Fruit fly (Drosophila melanogaster): Measurements from ENCODE around the gene Npc2c.

Npc2c gene

DNA sequence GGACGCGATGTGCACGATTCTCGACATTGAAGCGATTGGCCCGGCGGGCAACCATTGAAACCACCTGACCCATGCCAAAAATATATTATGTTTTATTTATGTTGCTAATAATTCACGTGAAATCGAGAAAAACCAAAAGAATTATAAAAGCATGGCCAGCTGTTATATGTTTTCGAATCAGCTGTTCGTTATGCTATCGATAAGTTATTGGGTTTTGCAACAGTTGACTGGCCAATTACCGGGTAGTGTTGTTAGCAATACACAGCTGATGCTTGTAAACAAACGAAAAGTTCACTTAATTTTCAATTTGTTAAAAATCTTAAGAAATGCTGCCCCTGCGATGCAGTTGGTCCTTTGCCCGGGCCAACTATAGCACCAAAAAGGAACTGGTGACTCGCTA, 14.7 kb upstream of the Npc2c start, which contains the start of the genes CG11722 and mtTFB2:
Gene CG11722 (minus strand): TSS at position 200 of the 400 bp plus-strand sequence.
Gene mtTFB2 (plus strand): TSS at position 232 of the 400 bp plus-strand sequence.
- TF ChIP-seq CG10267 (tag; optimal IDR thresholded peaks at IDR 0.05) (peak; percentile 91), da (GFP tag; optimal IDR thresholded peaks at IDR 0.05) (no peak), aop (GFP tag; IDR thresholded peaks at IDR 0.05) (no peak), CG1603 (tag; optimal IDR thresholded peaks at IDR 0.05) (peak; percentile 21), onecut (GFP tag; IDR thresholded peaks at IDR 0.05) (peak; percentile 72; the same call in 1 of the 2 replicates), Dll (GFP tag; IDR thresholded peaks at IDR 0.05; ENCODE audit: partially characterized antibody) (peak; percentile 72), zen (tag; optimal IDR thresholded peaks at IDR 0.05) (peak; percentile 8), kni (GFP tag; optimal IDR thresholded peaks at IDR 0.05) (no peak), CG7963 (GFP tag; IDR thresholded peaks at IDR 0.05; ENCODE audit: partially characterized antibody) (no peak), chm (GFP tag; IDR thresholded peaks at IDR 0.05) (peak; percentile 18; the same call in 1 of the 2 replicates), CG34224 (GFP tag; IDR thresholded peaks at IDR 0.05; ENCODE audit: partially characterized antibody) (peak; percentile 72), Dbx (GFP tag; IDR thresholded peaks at IDR 0.05) (no peak), dpn (GFP tag; optimal IDR thresholded peaks at IDR 0.05) (no peak), CG9876 (GFP tag; optimal IDR thresholded peaks at IDR 0.05) (no peak), CG18011 (GFP tag; optimal IDR thresholded peaks at IDR 0.05) (peak; percentile 92), sens (GFP tag) (peak; percentile 36), MTF-1 (GFP tag; optimal IDR thresholded peaks at IDR 0.05; ENCODE audit: borderline replicate concordance) (no peak), CG7556 (GFP tag; optimal IDR thresholded peaks at IDR 0.05) (no peak), crp (GFP tag; optimal IDR thresholded peaks at IDR 0.05) (peak; percentile 50 to 95), CG2712 (tag; optimal IDR thresholded peaks at IDR 0.05) (peak; percentile 3), Awh (GFP tag; IDR thresholded peaks at IDR 0.05) (no peak), CG2875 (GFP tag; optimal IDR thresholded peaks at IDR 0.05) (no peak), CG34422 (GFP tag; IDR thresholded peaks at IDR 0.05) (peak; percentile 65; the same call in 1 of the 3 replicates), Fer1 (GFP tag; optimal IDR thresholded peaks at IDR 0.05) (peak; percentile 36), Sry-δ (GFP tag; optimal IDR thresholded peaks at IDR 0.05) (peak; percentile 29), BEAF-32 (GFP tag; optimal IDR thresholded peaks at IDR 0.05) (peak; percentile 33), scrt (GFP tag; optimal IDR thresholded peaks at IDR 0.05) (peak; percentile 90), Elba2 (GFP tag; optimal IDR thresholded peaks at IDR 0.05) (no peak), CG13287 (GFP tag; IDR thresholded peaks at IDR 0.05; ENCODE audit: partially characterized antibody) (peak; percentile 69), stwl (tag; optimal IDR thresholded peaks at IDR 0.05) (peak; percentile 38), gcm (GFP tag; optimal IDR thresholded peaks at IDR 0.05) (no peak), HLH4C (GFP tag; IDR thresholded peaks at IDR 0.05; ENCODE audit: partially characterized antibody) (0 out of 3 replicates have a peak, but pooled peaks have one; percentile 47), Dp (GFP tag; optimal IDR thresholded peaks at IDR 0.05) (peak; percentile 29), Hand (GFP tag; optimal IDR thresholded peaks at IDR 0.05) (no peak), gfzf (GFP tag; optimal IDR thresholded peaks at IDR 0.05) (peak; percentile 2), bab2 (GFP tag; optimal IDR thresholded peaks at IDR 0.05) (no peak), CG9215 (GFP tag; IDR thresholded peaks at IDR 0.05) (no peak), lbe (GFP tag; optimal IDR thresholded peaks at IDR 0.05) (peak; percentile 50), luna (GFP tag; optimal IDR thresholded peaks at IDR 0.05) (no peak), hbn (GFP tag; IDR thresholded peaks at IDR 0.05; ENCODE audit: partially characterized antibody) (peak; percentile 63; the same call in 1 of the 2 replicates), bbx (GFP tag; IDR thresholded peaks at IDR 0.05; ENCODE audit: partially characterized antibody) (peak; percentile 39), fd64A (GFP tag; optimal IDR thresholded peaks at IDR 0.05) (no peak), CG8290 (GFP tag; optimal IDR thresholded peaks at IDR 0.05) (no peak), CG8290 (tag; optimal IDR thresholded peaks at IDR 0.05) (peak in 1 of 2 experiments; percentile 37), amos (GFP tag; IDR thresholded peaks at IDR 0.05; ENCODE audit: partially characterized antibody) (peak; percentile 52; the same call in 1 of the 2 replicates), CG9932 (GFP tag; IDR thresholded peaks at IDR 0.05) (no peak; the same call in 1 of the 2 replicates), sna (GFP tag; IDR thresholded peaks at IDR 0.05; ENCODE audit: partially characterized antibody) (peak; percentile 45; the same call in 1 of the 2 replicates), trem (tag; optimal IDR thresholded peaks at IDR 0.05) (peak; percentile 10), CG11398 (GFP tag; optimal IDR thresholded peaks at IDR 0.05) (no peak)

All from whole organism, embryonic.